Worm (Caenorhabditis elegans): ENCODE measurements around the gene cst-2.

ce11 chrX:4350198-4350597 is 14.3 kb upstream of the cst-2 start, which contains the start of gene F14H12.2:
- TF ChIP-seq nhr-23 (tag; optimal IDR thresholded peaks at IDR 0.05) (no peak), pha-4 (tag; optimal IDR thresholded peaks at IDR 0.05) (no peak), nhr-28 (tag; optimal IDR thresholded peaks at IDR 0.05) (no peak), ceh-82 (tag; optimal IDR thresholded peaks at IDR 0.05) (no peak), ceh-28 (tag; optimal IDR thresholded peaks at IDR 0.05) (no peak), lin-39 (tag; optimal IDR thresholded peaks at IDR 0.05) (no peak), ZK546.5 (tag; optimal IDR thresholded peaks at IDR 0.05) (no peak), egl-27 (tag; optimal IDR thresholded peaks at IDR 0.05) (no peak), nhr-76 (tag; optimal IDR thresholded peaks at IDR 0.05) (no peak), jun-1 (tag; optimal IDR thresholded peaks at IDR 0.05) (no peak), elt-3 (tag; optimal IDR thresholded peaks at IDR 0.05) (no peak), ztf-4 (tag; optimal IDR thresholded peaks at IDR 0.05) (no peak)
